Worm (Caenorhabditis elegans): ENCODE data around the gene cyp-33C3.

The cyp-33C3 gene

ce11 chrV:2271750-2272149, 29.2 kb downstream of the cyp-33C3 start, which contains the start of gene Y5H2A.1:
TSS of gene Y5H2A.1 (minus strand) at chrV:2271850.
- TF ChIP-seq flt-1 (GFP tag; IDR thresholded peaks at IDR 0.05) (no peak), ceh-13 (GFP tag; optimal IDR thresholded peaks at IDR 0.05) (no peak), hnd-1 (tag; optimal IDR thresholded peaks at IDR 0.05) (no peak), scrt-1 (GFP tag; IDR thresholded peaks at IDR 0.05) (no peak), tra-4 (tag; optimal IDR thresholded peaks at IDR 0.05) (no peak), tbx-37 (GFP tag; conservative IDR thresholded peaks at IDR 0.05) (no peak), hmg-4 (GFP tag; optimal IDR thresholded peaks at IDR 0.05) (no peak), sea-1 (GFP tag; conservative IDR thresholded peaks at IDR 0.05) (no peak), aly-1 (tag; optimal IDR thresholded peaks at IDR 0.05) (no peak), tbx-11 (GFP tag; IDR thresholded peaks at IDR 0.05) (no peak), F13C5.2 (tag; optimal IDR thresholded peaks at IDR 0.05) (no peak), B0310.2 (tag; optimal IDR thresholded peaks at IDR 0.05) (no peak), ama-1 (optimal IDR thresholded peaks at IDR 0.05) (no peak)

ce11 chrV:2274253-2274892, 31.8 kb downstream of the cyp-33C3 start, which contains the start of the genes Y5H2A.4 and abu-4:
TSS of gene Y5H2A.4 (minus strand) at chrV:2274353.
TSS of gene abu-4 (plus strand) at chrV:2274842.
- TF ChIP-seq tra-4 (tag; optimal IDR thresholded peaks at IDR 0.05) (no peak), scrt-1 (GFP tag; IDR thresholded peaks at IDR 0.05) (no peak), flt-1 (GFP tag; IDR thresholded peaks at IDR 0.05) (no peak), aly-1 (tag; optimal IDR thresholded peaks at IDR 0.05) (no peak), ceh-13 (GFP tag; optimal IDR thresholded peaks at IDR 0.05) (no peak), B0310.2 (tag; optimal IDR thresholded peaks at IDR 0.05) (no peak), hmbx-1 (tag; optimal IDR thresholded peaks at IDR 0.05) (no peak), tbx-11 (GFP tag; IDR thresholded peaks at IDR 0.05) (no peak), ets-7 (tag; optimal IDR thresholded peaks at IDR 0.05) (no peak), F13C5.2 (tag; optimal IDR thresholded peaks at IDR 0.05) (no peak), pes-1 (GFP tag; IDR thresholded peaks at IDR 0.05) (no peak), sea-1 (GFP tag; conservative IDR thresholded peaks at IDR 0.05) (no peak), hmg-4 (GFP tag; optimal IDR thresholded peaks at IDR 0.05) (no peak), ceh-36 (tag; optimal IDR thresholded peaks at IDR 0.05) (no peak), hnd-1 (tag; optimal IDR thresholded peaks at IDR 0.05) (no peak), ama-1 (optimal IDR thresholded peaks at IDR 0.05) (no peak), tbx-37 (GFP tag; conservative IDR thresholded peaks at IDR 0.05) (no peak)

ce11 chrV:2277260-2277659, 34.7 kb downstream of the cyp-33C3 start:
- no peak for TF ChIP-seq tbx-37 (GFP tag; conservative IDR thresholded peaks at IDR 0.05)
- no peak for TF ChIP-seq hmg-4 (GFP tag; optimal IDR thresholded peaks at IDR 0.05)
- no peak for TF ChIP-seq flt-1 (GFP tag; IDR thresholded peaks at IDR 0.05)

ce11 chrV:2278052-2278451, 35.5 kb downstream of the cyp-33C3 start, which contains the start of gene nhr-59:
TSS of gene nhr-59 (minus strand) at chrV:2278265.
- no peak for TF ChIP-seq pes-1 (GFP tag; IDR thresholded peaks at IDR 0.05)
- TF ChIP-seq tra-4 (tag; optimal IDR thresholded peaks at IDR 0.05), result no peak
- no peak for TF ChIP-seq tbx-11 (GFP tag; IDR thresholded peaks at IDR 0.05)
- no peak for TF ChIP-seq hmbx-1 (tag; optimal IDR thresholded peaks at IDR 0.05)
- no peak for TF ChIP-seq hmg-4 (GFP tag; optimal IDR thresholded peaks at IDR 0.05)
- no peak for TF ChIP-seq sea-1 (GFP tag; conservative IDR thresholded peaks at IDR 0.05)
- no peak for TF ChIP-seq ets-7 (tag; optimal IDR thresholded peaks at IDR 0.05)
- no peak for TF ChIP-seq ceh-36 (tag; optimal IDR thresholded peaks at IDR 0.05)
- TF ChIP-seq hnd-1 (tag; optimal IDR thresholded peaks at IDR 0.05), result no peak
- TF ChIP-seq flt-1 (GFP tag; IDR thresholded peaks at IDR 0.05), result no peak
- no peak for TF ChIP-seq B0310.2 (tag; optimal IDR thresholded peaks at IDR 0.05)
- no peak for TF ChIP-seq tbx-37 (GFP tag; conservative IDR thresholded peaks at IDR 0.05)
- TF ChIP-seq ama-1 (optimal IDR thresholded peaks at IDR 0.05), result no peak
- no peak for TF ChIP-seq ceh-13 (GFP tag; optimal IDR thresholded peaks at IDR 0.05)
- no peak for TF ChIP-seq F13C5.2 (tag; optimal IDR thresholded peaks at IDR 0.05)
- no peak for TF ChIP-seq aly-1 (tag; optimal IDR thresholded peaks at IDR 0.05)
- TF ChIP-seq scrt-1 (GFP tag; IDR thresholded peaks at IDR 0.05), result no peak

- TF ChIP-seq scrt-1 (GFP tag; IDR thresholded peaks at IDR 0.05) (no peak), sea-1 (GFP tag; conservative IDR thresholded peaks at IDR 0.05) (no peak), tbx-11 (GFP tag; IDR thresholded peaks at IDR 0.05) (no peak)
These were observed 36.0 kb downstream of the cyp-33C3 start, which contains the start of gene fbxa-137 for ce11 chrV:2278543-2278942. TSS of gene fbxa-137 (plus strand) at chrV:2278816.

ce11 chrV:2281499-2281898, 38.9 kb downstream of the cyp-33C3 start, which contains the start of gene nhr-228:
TSS of gene nhr-228 (plus strand) at chrV:2281759.
- no peak for TF ChIP-seq scrt-1 (GFP tag; IDR thresholded peaks at IDR 0.05)
- no peak for TF ChIP-seq ceh-13 (GFP tag; optimal IDR thresholded peaks at IDR 0.05)
- no peak for TF ChIP-seq tbx-37 (GFP tag; conservative IDR thresholded peaks at IDR 0.05)
- TF ChIP-seq hnd-1 (tag; optimal IDR thresholded peaks at IDR 0.05), result no peak
- no peak for TF ChIP-seq flt-1 (GFP tag; IDR thresholded peaks at IDR 0.05)
- TF ChIP-seq ama-1 (optimal IDR thresholded peaks at IDR 0.05), result no peak
- TF ChIP-seq hmg-4 (GFP tag; optimal IDR thresholded peaks at IDR 0.05), result no peak
- no peak for TF ChIP-seq pes-1 (GFP tag; IDR thresholded peaks at IDR 0.05)
- no peak for TF ChIP-seq ceh-36 (tag; optimal IDR thresholded peaks at IDR 0.05)

ce11 chrV:2285107-2285506, 42.5 kb downstream of the cyp-33C3 start, which contains the start of gene nhr-227:
TSS of gene nhr-227 (plus strand) at chrV:2285432.
- TF ChIP-seq F13C5.2 (tag; optimal IDR thresholded peaks at IDR 0.05) (no peak), ceh-36 (tag; optimal IDR thresholded peaks at IDR 0.05) (no peak), sea-1 (GFP tag; conservative IDR thresholded peaks at IDR 0.05) (no peak), hmbx-1 (tag; optimal IDR thresholded peaks at IDR 0.05) (no peak), ceh-13 (GFP tag; optimal IDR thresholded peaks at IDR 0.05) (no peak), B0310.2 (tag; optimal IDR thresholded peaks at IDR 0.05) (no peak), flt-1 (GFP tag; IDR thresholded peaks at IDR 0.05) (no peak), ama-1 (optimal IDR thresholded peaks at IDR 0.05) (no peak), pes-1 (GFP tag; IDR thresholded peaks at IDR 0.05) (no peak), ets-7 (tag; optimal IDR thresholded peaks at IDR 0.05) (no peak), hmg-4 (GFP tag; optimal IDR thresholded peaks at IDR 0.05) (no peak), tbx-11 (GFP tag; IDR thresholded peaks at IDR 0.05) (no peak), tra-4 (tag; optimal IDR thresholded peaks at IDR 0.05) (no peak), hnd-1 (tag; optimal IDR thresholded peaks at IDR 0.05) (no peak)
